Fruit fly (Drosophila melanogaster): ENCODE results near the gene fan.

DNA sequence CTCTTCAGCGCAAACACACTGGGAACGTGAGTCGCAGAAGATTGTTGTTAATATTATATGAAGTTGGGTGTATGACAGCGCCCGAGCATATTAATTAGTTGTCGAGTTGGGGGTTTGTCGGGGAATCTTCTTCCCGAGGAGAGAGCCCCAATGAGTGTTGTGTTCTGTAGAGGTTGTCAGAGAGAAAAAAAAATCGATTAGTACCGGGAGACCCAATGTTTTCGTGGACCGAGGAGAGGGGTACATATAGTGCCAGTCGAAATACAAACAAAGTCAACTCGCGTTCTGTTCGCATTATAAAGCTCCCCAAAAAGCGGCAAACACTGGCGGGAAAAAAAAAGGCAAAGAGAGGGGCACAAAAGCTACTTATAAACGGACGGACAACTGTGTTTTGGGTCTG lies 35.1 kb upstream of the fan start:
- TF ChIP-seq CG8478 (optimal IDR thresholded peaks at IDR 0.05) (no peak), CTCF (optimal IDR thresholded peaks at IDR 0.05) (no peak)
